Fruit fly (Drosophila melanogaster): ENCODE measurements around the gene Pdp1.

Pdp1 gene

DNA sequence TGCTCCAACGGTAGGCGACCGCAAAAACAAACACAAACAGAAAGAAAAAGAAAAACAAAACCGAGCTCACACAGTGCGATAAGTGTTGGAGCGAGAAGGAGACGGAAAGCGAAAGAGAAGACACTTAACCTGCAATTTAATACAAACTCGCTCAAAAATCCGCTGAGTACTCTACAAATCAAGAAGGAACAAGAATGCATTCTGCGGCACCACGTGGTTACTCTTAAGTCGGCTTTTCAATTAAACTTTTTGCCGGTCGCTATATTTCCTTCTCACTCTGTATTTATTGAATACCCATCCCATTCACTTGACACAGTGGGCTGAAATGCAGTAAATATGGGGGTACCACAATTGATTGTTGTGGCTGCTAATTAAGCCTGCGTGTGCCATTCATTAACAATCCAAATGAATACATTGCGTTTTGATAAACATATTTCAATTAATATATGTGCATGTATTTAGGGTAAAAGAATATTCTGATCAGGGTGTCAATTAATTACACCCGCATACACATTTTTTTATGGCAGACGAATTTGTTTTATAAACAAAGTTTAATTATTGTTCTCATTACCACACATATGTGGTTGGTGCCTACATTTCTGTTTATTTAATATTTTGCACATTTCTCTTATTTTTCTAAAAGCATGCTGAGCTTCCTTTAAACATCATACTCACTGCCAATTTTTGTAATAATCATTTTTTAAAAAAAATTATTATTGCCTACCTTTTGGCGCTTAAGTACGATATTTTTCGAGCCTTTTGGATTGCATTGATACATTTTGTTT, 4.7 kb downstream of the Pdp1 start (continued):
- TF ChIP-seq Gsc (GFP tag; IDR thresholded peaks at IDR 0.05) = no peak
- no peak for TF ChIP-seq ac (GFP tag; optimal IDR thresholded peaks at IDR 0.05)
- TF ChIP-seq CG1529 (GFP tag; optimal IDR thresholded peaks at IDR 0.05) = no peak
- no peak for TF ChIP-seq CG4404 (GFP tag; IDR thresholded peaks at IDR 0.05)
- TF ChIP-seq sim (GFP tag; IDR thresholded peaks at IDR 0.05) = no peak
- no peak for TF ChIP-seq CG7745 (tag; optimal IDR thresholded peaks at IDR 0.05)
- no peak for TF ChIP-seq ab (GFP tag; optimal IDR thresholded peaks at IDR 0.05)
- TF ChIP-seq ken (GFP tag; IDR thresholded peaks at IDR 0.05) = no peak
- no peak for TF ChIP-seq onecut (GFP tag; IDR thresholded peaks at IDR 0.05)
- peak; percentile 94; the same call in 2 of the 4 replicates for TF ChIP-seq chinmo (GFP tag; IDR thresholded peaks at IDR 0.05; ENCODE audit: partially characterized antibody)
- TF ChIP-seq CG7839 (tag; optimal IDR thresholded peaks at IDR 0.05) = peak; percentile 42
- TF ChIP-seq Hmr (GFP tag; optimal IDR thresholded peaks at IDR 0.05) = peak; percentile 42
- peak; percentile 21 for TF ChIP-seq CG16815 (GFP tag; optimal IDR thresholded peaks at IDR 0.05)
- no peak for TF ChIP-seq Dbx (GFP tag; IDR thresholded peaks at IDR 0.05)
- TF ChIP-seq Ptx1 (GFP tag; IDR thresholded peaks at IDR 0.05) = no peak; the same call in 1 of the 2 replicates
- TF ChIP-seq CG11504 (tag; optimal IDR thresholded peaks at IDR 0.05) = peak; percentile 60
- TF ChIP-seq CG10979 (tag; optimal IDR thresholded peaks at IDR 0.05) = no peak
- peak; percentile 41 for TF ChIP-seq CG1603 (tag; optimal IDR thresholded peaks at IDR 0.05)
- no peak for TF ChIP-seq Blimp-1 (GFP tag; optimal IDR thresholded peaks at IDR 0.05)
- TF ChIP-seq ham (GFP tag; IDR thresholded peaks at IDR 0.05) = no peak
- TF ChIP-seq Antp (GFP tag; optimal IDR thresholded peaks at IDR 0.05) = peak; percentile 23
- TF ChIP-seq HLHmδ (GFP tag; optimal IDR thresholded peaks at IDR 0.05) = peak; percentile 13
- peak; percentile 26 for TF ChIP-seq Dek (tag; optimal IDR thresholded peaks at IDR 0.05)
- no peak for TF ChIP-seq CG15696 (tag; optimal IDR thresholded peaks at IDR 0.05)
- TF ChIP-seq CG9727 (GFP tag; optimal IDR thresholded peaks at IDR 0.05) = peak; percentile 65
- TF ChIP-seq CG14441 (GFP tag; IDR thresholded peaks at IDR 0.05) = peak; percentile 8; the same call in 1 of the 2 replicates
- 0 out of 2 replicates have a peak, but pooled peaks have one; percentile 7 for TF ChIP-seq Drgx (GFP tag; IDR thresholded peaks at IDR 0.05)
- TF ChIP-seq oc (tag; optimal IDR thresholded peaks at IDR 0.05) = no peak
- TF ChIP-seq ci (GFP tag; IDR thresholded peaks at IDR 0.05) = 0 out of 3 replicates have a peak, but pooled peaks have one; percentile 4
- TF ChIP-seq slbo (GFP tag; IDR thresholded peaks at IDR 0.05) = peak; percentile 55
- no peak for TF ChIP-seq CrebB (tag; optimal IDR thresholded peaks at IDR 0.05)
- no peak for TF ChIP-seq BEAF-32 (GFP tag; optimal IDR thresholded peaks at IDR 0.05)
- 0 out of 2 replicates have a peak, but pooled peaks have one; percentile 3 for TF ChIP-seq E2f2 (GFP tag; IDR thresholded peaks at IDR 0.05)
- TF ChIP-seq Chrac-16 (GFP tag; optimal IDR thresholded peaks at IDR 0.05) = no peak
- TF ChIP-seq nerfin-2 (GFP tag; IDR thresholded peaks at IDR 0.05; ENCODE audit: partially characterized antibody) = no peak; the same call in 1 of the 2 replicates
- TF ChIP-seq CG11398 (GFP tag; optimal IDR thresholded peaks at IDR 0.05) = no peak
- TF ChIP-seq Deaf1 (tag; optimal IDR thresholded peaks at IDR 0.05) = no peak
- TF ChIP-seq Gug (GFP tag; IDR thresholded peaks at IDR 0.05) = peak; percentile 57; the same call in 2 of the 4 replicates
- TF ChIP-seq CG1832 (GFP tag; optimal IDR thresholded peaks at IDR 0.05) = peak; percentile 36
- TF ChIP-seq br (optimal IDR thresholded peaks at IDR 0.05) = no peak
- no peak for TF ChIP-seq Dad (GFP tag; optimal IDR thresholded peaks at IDR 0.05)
- no peak for TF ChIP-seq wek (GFP tag; optimal IDR thresholded peaks at IDR 0.05)
- TF ChIP-seq mam (GFP tag; optimal IDR thresholded peaks at IDR 0.05) = peak; percentile 3
- TF ChIP-seq CG6254 (GFP tag; optimal IDR thresholded peaks at IDR 0.05) = no peak
- TF ChIP-seq CG7987 (GFP tag; optimal IDR thresholded peaks at IDR 0.05) = peak; percentile 13
- peak; percentile 59 for TF ChIP-seq CG9932 (GFP tag; IDR thresholded peaks at IDR 0.05)
- TF ChIP-seq Ets65A (GFP tag) = no peak
- TF ChIP-seq gem (tag; optimal IDR thresholded peaks at IDR 0.05) = peak; percentile 55
- no peak for TF ChIP-seq ems (GFP tag; optimal IDR thresholded peaks at IDR 0.05)
